Fruit fly (Drosophila melanogaster): ENCODE measurements around the gene CG31221.
A peak's percentile ranks its signal among the peaks of the same experiment; 100 is the strongest.

CG31221 gene

DNA sequence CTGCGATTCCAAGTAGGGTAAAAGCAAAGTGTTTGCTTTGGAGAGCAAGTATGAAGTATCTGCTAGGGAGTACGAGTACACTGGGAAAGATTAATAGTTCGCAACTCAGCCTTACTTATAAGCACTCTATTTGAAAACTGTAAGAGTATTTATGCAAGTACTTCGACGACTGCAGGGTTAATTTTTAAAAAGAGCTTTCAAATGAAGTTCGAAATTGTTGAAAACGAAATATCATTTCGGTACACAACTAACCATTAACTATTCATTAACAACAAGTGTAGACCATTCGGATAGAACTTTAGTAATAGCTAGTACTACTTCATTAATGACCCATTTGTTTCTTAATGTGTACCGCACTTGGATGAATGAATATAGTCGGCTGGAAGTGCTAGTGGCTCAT, 29.2 kb upstream of the CG31221 start:
- TF ChIP-seq gem (tag; optimal IDR thresholded peaks at IDR 0.05) (peak; percentile 33), zf30C (GFP tag; optimal IDR thresholded peaks at IDR 0.05) (peak; percentile 15), eve (GFP tag; optimal IDR thresholded peaks at IDR 0.05) (peak in 1 of 2 experiments; percentile 24), psq (GFP tag; optimal IDR thresholded peaks at IDR 0.05) (no peak), CG11504 (tag; optimal IDR thresholded peaks at IDR 0.05) (peak; percentile 21), Oli (tag; optimal IDR thresholded peaks at IDR 0.05) (peak; percentile 6), ssp (GFP tag; IDR thresholded peaks at IDR 0.05) (no peak), CG17361 (GFP tag; IDR thresholded peaks at IDR 0.05) (peak; percentile 40; the same call in 1 of the 3 replicates), dmrt11E (tag; optimal IDR thresholded peaks at IDR 0.05) (peak; percentile 28), CG18262 (tag; optimal IDR thresholded peaks at IDR 0.05) (peak; percentile 36)

dm6 chr3R:19387608-19388007, 24.9 kb upstream of the CG31221 start, which contains the start of gene CG3734:
TSS of gene CG3734 (plus strand) at chr3R:19387861.
- TF ChIP-seq cas (GFP tag; IDR thresholded peaks at IDR 0.05) (no peak), HmgZ (tag; optimal IDR thresholded peaks at IDR 0.05) (peak; percentile 7), tup (GFP tag; optimal IDR thresholded peaks at IDR 0.05) (no peak), lab (GFP tag; optimal IDR thresholded peaks at IDR 0.05) (peak; percentile 41), sug (tag; optimal IDR thresholded peaks at IDR 0.05) (peak; percentile 77), chif (GFP tag; optimal IDR thresholded peaks at IDR 0.05) (no peak), mirr (GFP tag; optimal IDR thresholded peaks at IDR 0.05) (peak; percentile 93), CG2678 (tag; optimal IDR thresholded peaks at IDR 0.05) (no peak), lov (optimal IDR thresholded peaks at IDR 0.05) (no peak), lov (GFP tag; IDR thresholded peaks at IDR 0.05) (no peak), CG2116 (GFP tag; optimal IDR thresholded peaks at IDR 0.05) (no peak), CG34376 (GFP tag; optimal IDR thresholded peaks at IDR 0.05) (peak; percentile 79), sd (tag; optimal IDR thresholded peaks at IDR 0.05) (peak; percentile 77), nau (GFP tag; optimal IDR thresholded peaks at IDR 0.05) (no peak), ato (GFP tag; IDR thresholded peaks at IDR 0.05; ENCODE audit: partially characterized antibody) (no peak), CHES-1-like (GFP tag; optimal IDR thresholded peaks at IDR 0.05) (no peak), CG8281 (tag; optimal IDR thresholded peaks at IDR 0.05) (peak; percentile 56), hkb (optimal IDR thresholded peaks at IDR 0.05) (no peak), hkb (GFP tag; IDR thresholded peaks at IDR 0.05) (no peak), CG7928 (GFP tag; optimal IDR thresholded peaks at IDR 0.05) (no peak), CG13296 (GFP tag; optimal IDR thresholded peaks at IDR 0.05) (peak; percentile 15), Xbp1 (GFP tag; optimal IDR thresholded peaks at IDR 0.05) (no peak), CG4730 (GFP tag; IDR thresholded peaks at IDR 0.05) (no peak), CG9932 (GFP tag; IDR thresholded peaks at IDR 0.05) (no peak), CG8944 (GFP tag; optimal IDR thresholded peaks at IDR 0.05) (no peak), Pdp1 (GFP tag; optimal IDR thresholded peaks at IDR 0.05) (peak in 1 of 2 experiments; percentile 47), nerfin-1 (tag; optimal IDR thresholded peaks at IDR 0.05) (no peak), B-H2 (GFP tag; optimal IDR thresholded peaks at IDR 0.05) (peak; percentile 5), vnd (GFP tag; IDR thresholded peaks at IDR 0.05; ENCODE audit: partially characterized antibody) (peak; percentile 36; the same call in 1 of the 3 replicates), CG18599 (GFP tag; optimal IDR thresholded peaks at IDR 0.05) (peak; percentile 39), CG3847 (GFP tag; IDR thresholded peaks at IDR 0.05) (no peak), exex (tag; optimal IDR thresholded peaks at IDR 0.05) (peak; percentile 99), Fer1 (GFP tag; optimal IDR thresholded peaks at IDR 0.05) (no peak), z (GFP tag; IDR thresholded peaks at IDR 0.05) (peak; percentile 82), Hey (tag; optimal IDR thresholded peaks at IDR 0.05) (peak; percentile 43), grn (GFP tag; optimal IDR thresholded peaks at IDR 0.05) (peak; percentile 69), CG2129 (GFP tag; IDR thresholded peaks at IDR 0.05; ENCODE audit: partially characterized antibody) (no peak), onecut (GFP tag; IDR thresholded peaks at IDR 0.05) (no peak), ci (GFP tag; IDR thresholded peaks at IDR 0.05) (no peak)

All from whole organism, embryonic.